Worm (Caenorhabditis elegans) whole organism, mixed stage, embryonic: Measurements from ENCODE around the gene ZK813.5.

Source experiments
- bed-3 ChIP-seq: fragments of 200-800 bp; sonication (Bioruptor generic); optimal IDR thresholded peaks from 3 replicates; lab custom pipeline; 2018; ENCODE audit warnings: mild to moderate bottlenecking, missing genetic modification characterization, moderate library complexity, missing compliant biosample characterization
- ceh-83 ChIP-seq: fragments of 200-800 bp; sonication (Bioruptor generic); optimal IDR thresholded peaks from 2 replicates; lab custom pipeline; 2018; ENCODE audit warnings: mild to moderate bottlenecking, missing genetic modification characterization, missing compliant biosample characterization
- ces-1 ChIP-seq: fragments of 150-350 bp; optimal IDR thresholded peaks from 2 replicates; lab custom pipeline; 2014; ENCODE audit warnings: missing biosample characterization, missing genetic modification reagents, missing genetic modification characterization
- elt-1 ChIP-seq: sonication (generic microtip); optimal IDR thresholded peaks from 2 replicates; lab custom pipeline; 2017; ENCODE audit warnings: missing genetic modification characterization, mild to moderate bottlenecking, missing compliant biosample characterization, antibody characterized with exemption, moderate library complexity, borderline replicate concordance; ENCODE audit not compliant: insufficient read depth
- elt-3 ChIP-seq: fragments of 150-350 bp; optimal IDR thresholded peaks from 2 replicates; lab custom pipeline; 2014; ENCODE audit warnings: missing biosample characterization, missing genetic modification characterization
- ham-2 ChIP-seq: fragments of 200-800 bp; sonication (Bioruptor generic); optimal IDR thresholded peaks from 2 replicates; lab custom pipeline; 2018; ENCODE audit warnings: mild to moderate bottlenecking, missing genetic modification characterization, missing compliant biosample characterization
- hlh-1 ChIP-seq: fragments of 150-350 bp; optimal IDR thresholded peaks from 2 replicates; lab custom pipeline; 2014; ENCODE audit warnings: missing biosample characterization, missing genetic modification reagents, missing genetic modification characterization
- lin-13 ChIP-seq: fragments of 150-350 bp; optimal IDR thresholded peaks from 2 replicates; lab custom pipeline; 2014; ENCODE audit warnings: missing biosample characterization, missing genetic modification characterization
- lin-32 ChIP-seq: fragments of 200-800 bp; sonication (Bioruptor generic); optimal IDR thresholded peaks from 2 replicates; lab custom pipeline; 2018; ENCODE audit warnings: mild to moderate bottlenecking, missing genetic modification characterization, missing compliant biosample characterization
- lsy-2 ChIP-seq: fragments of 150-350 bp; optimal IDR thresholded peaks from 2 replicates; lab custom pipeline; 2014; ENCODE audit warnings: missing biosample characterization, missing genetic modification characterization
- mab-5 ChIP-seq: fragments of 150-350 bp; optimal IDR thresholded peaks from 2 replicates; lab custom pipeline; 2014; ENCODE audit warnings: missing biosample characterization, missing genetic modification characterization
- mep-1 ChIP-seq: fragments of 150-350 bp; optimal IDR thresholded peaks from 2 replicates; lab custom pipeline; 2017; ENCODE audit warnings: missing biosample characterization, missing genetic modification reagents, missing genetic modification characterization, inconsistent platforms
- mls-2 ChIP-seq: sonication (generic microtip); optimal IDR thresholded peaks from 2 replicates; lab custom pipeline; 2016; ENCODE audit warnings: mild to moderate bottlenecking, missing genetic modification characterization, moderate library complexity, missing compliant biosample characterization
- nhr-237 ChIP-seq: fragments of 150-350 bp; optimal IDR thresholded peaks from 2 replicates; lab custom pipeline; 2014; ENCODE audit warnings: missing biosample characterization, missing genetic modification characterization
- nhr-28 ChIP-seq: fragments of 150-350 bp; optimal IDR thresholded peaks from 2 replicates; lab custom pipeline; 2014; ENCODE audit warnings: missing biosample characterization, missing genetic modification characterization
- nhr-76 ChIP-seq: sonication (generic microtip); optimal IDR thresholded peaks from 2 replicates; lab custom pipeline; 2017; ENCODE audit warnings: missing biosample characterization, missing genetic modification characterization
- pha-4 ChIP-seq: fragments of 150-350 bp; optimal IDR thresholded peaks from 2 replicates; lab custom pipeline; 2018; ENCODE audit warnings: missing biosample characterization, missing genetic modification reagents, missing genetic modification characterization
- snpc-4 ChIP-seq: fragments of 150-350 bp; optimal IDR thresholded peaks from 2 replicates; lab custom pipeline; 2014; ENCODE audit warnings: missing biosample characterization, missing genetic modification characterization
- sptf-1 ChIP-seq: sonication (generic microtip); optimal IDR thresholded peaks from 2 replicates; lab custom pipeline; 2017; ENCODE audit warnings: mild to moderate bottlenecking, missing genetic modification characterization, moderate library complexity, missing compliant biosample characterization
- tbx-8 ChIP-seq: fragments of 200-800 bp; sonication (Bioruptor generic); optimal IDR thresholded peaks from 2 replicates; lab custom pipeline; 2018; ENCODE audit warnings: mild to moderate bottlenecking, missing genetic modification characterization, moderate library complexity, missing compliant biosample characterization
- unc-120 ChIP-seq: sonication (generic microtip); optimal IDR thresholded peaks from 2 replicates; lab custom pipeline; 2017; ENCODE audit warnings: missing genetic modification characterization, missing compliant biosample characterization; ENCODE audit not compliant: poor library complexity, severe bottlenecking
- unc-39 ChIP-seq: fragments of 150-350 bp; optimal IDR thresholded peaks from 2 replicates; lab custom pipeline; 2014; ENCODE audit warnings: missing biosample characterization, missing genetic modification characterization
- unc-62 ChIP-seq: fragments of 150-350 bp; optimal IDR thresholded peaks from 2 replicates; lab custom pipeline; 2014; ENCODE audit warnings: missing biosample characterization, missing genetic modification reagents, missing genetic modification characterization
- zip-8 ChIP-seq: fragments of 150-350 bp; optimal IDR thresholded peaks from 2 replicates; lab custom pipeline; 2014; ENCODE audit warnings: missing biosample characterization, missing genetic modification characterization
- ztf-11 ChIP-seq: fragments of 150-350 bp; optimal IDR thresholded peaks from 2 replicates; lab custom pipeline; 2014; ENCODE audit warnings: missing biosample characterization, missing genetic modification characterization

Gene ZK813.5

ce11 chrX:3443526-3443925, 7.5 kb downstream of the ZK813.5 start, which contains the start of gene ZK813.2:
Gene ZK813.2, plus strand, starts transcription at chrX:3443826.
- TF ChIP-seq nhr-237 (tag; lab: Kevin White, UChicago): no peak
- TF ChIP-seq elt-3 (tag; lab: Kevin White, UChicago): no peak
- TF ChIP-seq sptf-1 (tag; lab: Kevin White, UChicago): no peak
- TF ChIP-seq mep-1 (tag; lab: Kevin White, UChicago): no peak
- no peak for TF ChIP-seq mls-2 (tag; lab: Kevin White, UChicago)
- no peak for TF ChIP-seq ces-1 (GFP tag; lab: Kevin White, UChicago)
- no peak for TF ChIP-seq nhr-76 (tag; lab: Kevin White, UChicago)
- no peak for TF ChIP-seq tbx-8 (GFP tag; lab: Kevin White, UChicago)
- TF ChIP-seq ham-2 (GFP tag; lab: Kevin White, UChicago): no peak
- no peak for TF ChIP-seq snpc-4
- no peak for TF ChIP-seq hlh-1 (tag; lab: Kevin White, UChicago)

ce11 chrX:3441539-3441938, 9.5 kb downstream of the ZK813.5 start, which contains the start of gene ZK813.3:
Gene ZK813.3, plus strand, starts transcription at chrX:3441839.
- TF ChIP-seq mab-5 (tag; lab: Kevin White, UChicago): no peak
- no peak for TF ChIP-seq ham-2 (GFP tag; lab: Kevin White, UChicago)
- no peak for TF ChIP-seq unc-39 (tag; lab: Kevin White, UChicago)
- no peak for TF ChIP-seq lsy-2 (tag; lab: Kevin White, UChicago)
- no peak for TF ChIP-seq nhr-28 (tag; lab: Kevin White, UChicago)
- TF ChIP-seq bed-3 (GFP tag; lab: Kevin White, UChicago): no peak
- TF ChIP-seq pha-4 (tag; lab: Kevin White, UChicago): no peak
- no peak for TF ChIP-seq ztf-11 (tag; lab: Kevin White, UChicago)
- TF ChIP-seq ces-1 (GFP tag; lab: Kevin White, UChicago): no peak
- no peak for TF ChIP-seq elt-3 (tag; lab: Kevin White, UChicago)

- TF ChIP-seq unc-120 (tag; lab: Kevin White, UChicago) (no peak), unc-62 (peak; percentile 39)
Measured at ce11 chrX:3440308-3440707, 10.7 kb downstream of the ZK813.5 start.

- no peak for TF ChIP-seq lin-13 (tag; lab: Kevin White, UChicago)
- no peak for TF ChIP-seq elt-1 (tag; lab: Kevin White, UChicago)
- TF ChIP-seq hlh-1 (tag; lab: Kevin White, UChicago): peak; percentile 63
Measured at ce11 chrX:3439823-3440222, 11.2 kb downstream of the ZK813.5 start.

ce11 chrX:3430020-3430419, 21.0 kb downstream of the ZK813.5 start, which contains the start of gene ZK813.4:
Gene ZK813.4, minus strand, starts transcription at chrX:3430120.
- TF ChIP-seq unc-120 (tag; lab: Kevin White, UChicago) (no peak), unc-62 (no peak), ham-2 (GFP tag; lab: Kevin White, UChicago) (no peak), nhr-76 (tag; lab: Kevin White, UChicago) (no peak), mep-1 (tag; lab: Kevin White, UChicago) (no peak), ces-1 (GFP tag; lab: Kevin White, UChicago) (no peak), snpc-4 (no peak), mab-5 (tag; lab: Kevin White, UChicago) (no peak), ceh-83 (no peak), sptf-1 (tag; lab: Kevin White, UChicago) (no peak), bed-3 (GFP tag; lab: Kevin White, UChicago) (no peak), pha-4 (tag; lab: Kevin White, UChicago) (no peak)

- TF ChIP-seq ces-1 (GFP tag; lab: Kevin White, UChicago) (peak; percentile 53), lin-32 (GFP tag; lab: Kevin White, UChicago) (no peak), zip-8 (no peak)
Measured at ce11 chrX:3429122-3429521, 21.9 kb downstream of the ZK813.5 start.

ce11 chrX:3424516-3424915, 26.5 kb downstream of the ZK813.5 start, which contains the start of gene ZK813.6:
Gene ZK813.6, plus strand, starts transcription at chrX:3424816.
- TF ChIP-seq ztf-11 (tag; lab: Kevin White, UChicago) (no peak), tbx-8 (GFP tag; lab: Kevin White, UChicago) (no peak), lin-32 (GFP tag; lab: Kevin White, UChicago) (no peak)
